Fruit fly (Drosophila melanogaster): Measurements from ENCODE around the gene CG12204.

The CG12204 gene

DNA sequence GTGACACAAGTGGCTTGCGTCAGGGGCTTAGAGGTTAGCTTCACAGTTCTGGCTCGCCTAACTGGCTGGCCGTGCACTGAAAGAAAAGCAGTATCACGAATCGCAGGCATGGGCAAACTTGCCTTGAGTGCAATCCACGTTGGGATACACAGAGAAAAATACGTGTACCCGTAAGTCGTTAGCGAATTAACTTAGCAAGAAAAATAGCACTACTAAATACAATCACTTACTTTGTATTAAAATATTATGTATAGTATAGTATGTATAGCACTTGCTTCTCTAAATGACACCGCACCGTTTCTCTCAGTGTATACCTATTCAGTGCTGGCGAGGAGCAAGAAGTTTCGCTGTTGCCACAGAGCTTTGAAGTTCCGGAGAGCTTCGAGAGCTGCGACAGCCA, 41.1 kb downstream of the CG12204 start (continued):
- peak; percentile 65 for TF ChIP-seq CG7556 (GFP tag; optimal IDR thresholded peaks at IDR 0.05)
- TF ChIP-seq CG34224 (GFP tag; IDR thresholded peaks at IDR 0.05; ENCODE audit: partially characterized antibody) = no peak
- TF ChIP-seq CG1024 (GFP tag; IDR thresholded peaks at IDR 0.05) = no peak
- TF ChIP-seq dmrt99B (tag; optimal IDR thresholded peaks at IDR 0.05) = peak; percentile 62
- no peak for TF ChIP-seq h (optimal IDR thresholded peaks at IDR 0.05)
- no peak for TF ChIP-seq Mes4 (GFP tag; optimal IDR thresholded peaks at IDR 0.05)
- no peak for TF ChIP-seq D19A (tag; optimal IDR thresholded peaks at IDR 0.05)
- no peak for TF ChIP-seq fu2 (GFP tag; optimal IDR thresholded peaks at IDR 0.05)
- TF ChIP-seq cad (GFP tag; optimal IDR thresholded peaks at IDR 0.05) = no peak
- TF ChIP-seq CG3995 (GFP tag; optimal IDR thresholded peaks at IDR 0.05) = no peak
- peak; percentile 71 for TF ChIP-seq lab (GFP tag; optimal IDR thresholded peaks at IDR 0.05)
- TF ChIP-seq Gug (GFP tag; IDR thresholded peaks at IDR 0.05) = peak; percentile 21; the same call in 1 of the 4 replicates
- TF ChIP-seq CG10274 (GFP tag; optimal IDR thresholded peaks at IDR 0.05) = no peak
- no peak for TF ChIP-seq CG10431 (GFP tag; optimal IDR thresholded peaks at IDR 0.05)
- no peak for TF ChIP-seq C15 (GFP tag; IDR thresholded peaks at IDR 0.05)
- TF ChIP-seq CG13296 (GFP tag; optimal IDR thresholded peaks at IDR 0.05) = peak; percentile 31
- TF ChIP-seq D (optimal IDR thresholded peaks at IDR 0.05) = no peak
- TF ChIP-seq D (GFP tag; optimal IDR thresholded peaks at IDR 0.05) = no peak
- no peak for TF ChIP-seq CG12942 (GFP tag; optimal IDR thresholded peaks at IDR 0.05)
- peak; percentile 18 for TF ChIP-seq CG6765 (GFP tag; optimal IDR thresholded peaks at IDR 0.05)
- no peak for TF ChIP-seq CG31388 (GFP tag; optimal IDR thresholded peaks at IDR 0.05)
- no peak for TF ChIP-seq CG33213 (GFP tag; optimal IDR thresholded peaks at IDR 0.05)
- TF ChIP-seq dysf (GFP tag; IDR thresholded peaks at IDR 0.05) = peak; percentile 59; the same call in 2 of the 3 replicates
- no peak for TF ChIP-seq CG10366 (GFP tag; IDR thresholded peaks at IDR 0.05)
- TF ChIP-seq ara (GFP tag; IDR thresholded peaks at IDR 0.05) = no peak
- TF ChIP-seq CG10321 (GFP tag; IDR thresholded peaks at IDR 0.05) = no peak
- peak; percentile 42 for TF ChIP-seq cwo (GFP tag; optimal IDR thresholded peaks at IDR 0.05)
- TF ChIP-seq CG8924 (tag; optimal IDR thresholded peaks at IDR 0.05) = peak; percentile 31
- peak; percentile 84 for TF ChIP-seq Ets65A (GFP tag)
- peak; percentile 4 for TF ChIP-seq sug (tag; optimal IDR thresholded peaks at IDR 0.05)
- peak; percentile 54 for TF ChIP-seq grau (tag; optimal IDR thresholded peaks at IDR 0.05)
- TF ChIP-seq Fer3 (tag; optimal IDR thresholded peaks at IDR 0.05) = peak; percentile 47
- no peak for TF ChIP-seq CG8290 (GFP tag; optimal IDR thresholded peaks at IDR 0.05)
- TF ChIP-seq CG8290 (tag; optimal IDR thresholded peaks at IDR 0.05) = peak in 1 of 2 experiments; percentile 67
- peak; percentile 60 for TF ChIP-seq gem (tag; optimal IDR thresholded peaks at IDR 0.05)
- peak; percentile 77 for TF ChIP-seq Med (GFP tag)
- peak; percentile 31 for TF ChIP-seq fd3F (GFP tag; optimal IDR thresholded peaks at IDR 0.05)
- TF ChIP-seq Atf-2 (GFP tag; optimal IDR thresholded peaks at IDR 0.05) = no peak
- 0 out of 2 replicates have a peak, but pooled peaks have one; percentile 36 for TF ChIP-seq CG14014 (GFP tag; IDR thresholded peaks at IDR 0.05)
- TF ChIP-seq salm (tag; optimal IDR thresholded peaks at IDR 0.05) = no peak
- TF ChIP-seq ro (GFP tag; IDR thresholded peaks at IDR 0.05) = no peak
- TF ChIP-seq lilli (GFP tag; optimal IDR thresholded peaks at IDR 0.05) = peak; percentile 31
- TF ChIP-seq Gsc (GFP tag; IDR thresholded peaks at IDR 0.05) = no peak
- no peak for TF ChIP-seq ash1 (GFP tag; optimal IDR thresholded peaks at IDR 0.05)
- no peak for TF ChIP-seq kay (GFP tag; optimal IDR thresholded peaks at IDR 0.05)
- no peak for TF ChIP-seq ftz-f1 (GFP tag; optimal IDR thresholded peaks at IDR 0.05)
- no peak for TF ChIP-seq tll (GFP tag; optimal IDR thresholded peaks at IDR 0.05)
- no peak for TF ChIP-seq slp2 (GFP tag; optimal IDR thresholded peaks at IDR 0.05)
- no peak for TF ChIP-seq GATAe (GFP tag; conservative IDR thresholded peaks at IDR 0.05)
- TF ChIP-seq CG12659 (GFP tag; optimal IDR thresholded peaks at IDR 0.05) = peak; percentile 44
- TF ChIP-seq p53 (GFP tag; optimal IDR thresholded peaks at IDR 0.05) = no peak
- TF ChIP-seq Ptx1 (GFP tag; IDR thresholded peaks at IDR 0.05) = peak; percentile 47; the same call in 1 of the 2 replicates
- TF ChIP-seq CG17912 (GFP tag; optimal IDR thresholded peaks at IDR 0.05) = no peak

Measured in whole organism, embryonic.